Fruit fly (Drosophila melanogaster): ENCODE data around the gene sfl.

DNA sequence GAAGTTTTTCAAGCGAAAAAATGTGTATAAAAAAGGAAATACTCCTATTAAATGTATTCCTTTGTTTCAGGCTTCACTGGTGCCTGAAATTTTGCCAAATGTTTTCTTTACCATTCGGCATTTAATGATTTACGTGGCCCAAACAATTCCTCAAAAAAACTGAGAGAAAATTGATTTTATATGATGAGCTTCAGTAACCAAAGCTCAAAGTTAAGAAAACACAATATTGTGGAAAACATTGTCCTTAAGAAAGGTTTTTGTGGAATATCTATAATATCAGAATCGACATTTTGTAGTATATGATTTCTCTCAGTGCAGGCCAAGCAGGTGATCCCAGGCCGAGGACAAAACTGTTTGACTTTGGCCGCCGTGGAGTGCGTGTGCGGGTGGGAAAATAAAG is 48.9 kb upstream of the sfl start:
- no peak for TF ChIP-seq CG6854 (GFP tag; optimal IDR thresholded peaks at IDR 0.05)
- TF ChIP-seq CG16779 (tag; optimal IDR thresholded peaks at IDR 0.05): no peak
- TF ChIP-seq CG6163 (GFP tag; IDR thresholded peaks at IDR 0.05): no peak
- TF ChIP-seq achi (GFP tag; optimal IDR thresholded peaks at IDR 0.05): peak; percentile 61
- peak; percentile 48 for TF ChIP-seq CG8632 (GFP tag; optimal IDR thresholded peaks at IDR 0.05)
- peak; percentile 41; the same call in 1 of the 3 replicates for TF ChIP-seq eg (GFP tag; IDR thresholded peaks at IDR 0.05)
- TF ChIP-seq CG6276 (GFP tag; optimal IDR thresholded peaks at IDR 0.05): peak; percentile 4
- peak; percentile 60 for TF ChIP-seq CG3919 (GFP tag; optimal IDR thresholded peaks at IDR 0.05)
- no peak for TF ChIP-seq Eip93F (GFP tag; optimal IDR thresholded peaks at IDR 0.05)
- TF ChIP-seq CG10669 (GFP tag; optimal IDR thresholded peaks at IDR 0.05): peak; percentile 47

Data from whole organism, prepupa.